Fruit fly (Drosophila melanogaster) whole organism: ENCODE results near the gene noc.

ENCODE experiments used
- CG8478 ChIP-seq: fragments of >200 bp; optimal IDR thresholded peaks from 2 replicates; lab custom pipeline; 2018; ENCODE audit warnings: inconsistent platforms
- Dll ChIP-seq: fragments of >200 bp; optimal IDR thresholded peaks from 2 replicates; lab custom pipeline; 2017
- EcR ChIP-seq, 2 experiments: fragments of >200 bp; optimal IDR thresholded peaks; 2 replicates each; lab custom pipeline; 2017; ENCODE audit warnings: missing biosample characterization in 2 of 2, missing genetic modification characterization in 2 of 2, missing genetic modification reagents in 2 of 2
- pan ChIP-seq: fragments of >200 bp; optimal IDR thresholded peaks from 2 replicates; lab custom pipeline; 2017
- psq ChIP-seq: fragments of >200 bp; optimal IDR thresholded peaks from 2 replicates; lab custom pipeline; 2017
- usp ChIP-seq: fragments of >200 bp; optimal IDR thresholded peaks from 2 replicates; lab custom pipeline; 2017; ENCODE audit warnings: missing biosample characterization, missing genetic modification characterization, mixed read lengths

Gene noc

dm6 chr2L:14490097-14491070 is at the start of gene noc:
Gene noc, plus strand, starts transcription at chr2L:14490859.
- no peak for TF ChIP-seq EcR (GFP tag; optimal IDR thresholded peaks at IDR 0.05; lab: Kevin White, UChicago)
- TF ChIP-seq psq, result no peak
- TF ChIP-seq pan (lab: Kevin White, UChicago), result no peak
- TF ChIP-seq CG8478 (lab: Kevin White, UChicago), result peak; percentile 78
- no peak for TF ChIP-seq usp
- TF ChIP-seq Dll, result peak; percentile 99

dm6 chr2L:14440908-14441307 is 49.8 kb upstream of the noc start:
- TF ChIP-seq pan (lab: Kevin White, UChicago) (no peak), psq (no peak), Dll (no peak), CG8478 (lab: Kevin White, UChicago) (no peak), usp (no peak), EcR (GFP tag; optimal IDR thresholded peaks at IDR 0.05; lab: Kevin White, UChicago) (no peak)

- TF ChIP-seq usp (no peak), pan (lab: Kevin White, UChicago) (no peak), CG8478 (lab: Kevin White, UChicago) (no peak), EcR (GFP tag; optimal IDR thresholded peaks at IDR 0.05; lab: Kevin White, UChicago) (no peak), psq (no peak), Dll (no peak)
Observed at dm6 chr2L:14441309-14441708, 49.4 kb upstream of the noc start.

- TF ChIP-seq CG8478 (lab: Kevin White, UChicago) (no peak), Dll (no peak), psq (no peak), usp (no peak), EcR (GFP tag; optimal IDR thresholded peaks at IDR 0.05; lab: Kevin White, UChicago) (no peak), pan (lab: Kevin White, UChicago) (no peak)
Observed at dm6 chr2L:14442144-14443038, 48.3 kb upstream of the noc start.

dm6 chr2L:14443667-14444285 is 46.9 kb upstream of the noc start:
- TF ChIP-seq usp (no peak), EcR (GFP tag; optimal IDR thresholded peaks at IDR 0.05; lab: Kevin White, UChicago) (no peak), pan (lab: Kevin White, UChicago) (no peak), CG8478 (lab: Kevin White, UChicago) (no peak), psq (no peak), Dll (no peak)

dm6 chr2L:14444834-14445233 is 45.8 kb upstream of the noc start:
- TF ChIP-seq pan (lab: Kevin White, UChicago) (no peak), usp (no peak), EcR (GFP tag; optimal IDR thresholded peaks at IDR 0.05; lab: Kevin White, UChicago) (no peak), Dll (no peak), psq (no peak), CG8478 (lab: Kevin White, UChicago) (no peak)

- TF ChIP-seq CG8478 (lab: Kevin White, UChicago), result no peak
- no peak for TF ChIP-seq usp
- no peak for TF ChIP-seq psq
- TF ChIP-seq Dll, result no peak
- TF ChIP-seq EcR (GFP tag; optimal IDR thresholded peaks at IDR 0.05; lab: Kevin White, UChicago), result no peak
- TF ChIP-seq pan (lab: Kevin White, UChicago), result no peak
Observed at dm6 chr2L:14445588-14446484, 44.8 kb upstream of the noc start.

dm6 chr2L:14447558-14447957 is 43.1 kb upstream of the noc start:
- TF ChIP-seq usp, result no peak
- no peak for TF ChIP-seq pan (lab: Kevin White, UChicago)
- TF ChIP-seq CG8478 (lab: Kevin White, UChicago), result no peak
- TF ChIP-seq EcR (GFP tag; optimal IDR thresholded peaks at IDR 0.05; lab: Kevin White, UChicago), result no peak
- TF ChIP-seq Dll, result no peak
- no peak for TF ChIP-seq psq

- TF ChIP-seq CG8478 (lab: Kevin White, UChicago), result no peak
- no peak for TF ChIP-seq usp
- no peak for TF ChIP-seq psq
- no peak for TF ChIP-seq Dll
- TF ChIP-seq pan (lab: Kevin White, UChicago), result no peak
- TF ChIP-seq EcR (GFP tag; optimal IDR thresholded peaks at IDR 0.05; lab: Kevin White, UChicago), result no peak
Observed at dm6 chr2L:14448784-14449183, 41.9 kb upstream of the noc start.

dm6 chr2L:14449886-14450548 is 40.6 kb upstream of the noc start:
- TF ChIP-seq pan (lab: Kevin White, UChicago), result no peak
- no peak for TF ChIP-seq EcR (GFP tag; optimal IDR thresholded peaks at IDR 0.05; lab: Kevin White, UChicago)
- TF ChIP-seq usp, result no peak
- TF ChIP-seq CG8478 (lab: Kevin White, UChicago), result no peak
- no peak for TF ChIP-seq Dll
- no peak for TF ChIP-seq psq
